Fruit fly (Drosophila melanogaster): Measurements from ENCODE around the gene CG33003.

dm6 chr2L:4437487-4437886 is 36.7 kb downstream of the CG33003 start, which contains the start of gene CG43056:
- TF ChIP-seq Sin3A (optimal IDR thresholded peaks at IDR 0.05): no peak
- no peak for TF ChIP-seq h (optimal IDR thresholded peaks at IDR 0.05)
- TF ChIP-seq psq (optimal IDR thresholded peaks at IDR 0.05): no peak
- no peak for TF ChIP-seq insv (optimal IDR thresholded peaks at IDR 0.05)

Measured in Kc167 (cell line).